Fruit fly (Drosophila melanogaster) whole organism, prepupa: ENCODE measurements around the gene shd.

Experiments
- Blimp-1 ChIP-seq: fragments of 200-800 bp; sonication (Bioruptor generic); optimal IDR thresholded peaks from 3 replicates; lab custom pipeline; 2017; ENCODE audit warnings: missing biosample characterization, missing genetic modification characterization, mild to moderate bottlenecking, moderate library complexity, missing genetic modification reagents
- CG10669 ChIP-seq: fragments of 200-800 bp; sonication (Bioruptor generic); optimal IDR thresholded peaks from 3 replicates; lab custom pipeline; 2018; ENCODE audit warnings: missing biosample characterization, mild to moderate bottlenecking, missing genetic modification characterization, moderate library complexity
- CG11294 ChIP-seq: fragments of 200-800 bp; sonication (Bioruptor generic); IDR thresholded peaks from 2 replicates; pipeline ENCODE4 v1.3.6; 2022; ENCODE audit warnings: missing biosample characterization, missing genetic modification characterization
- CG11762 ChIP-seq: fragments of 200-800 bp; sonication (Bioruptor generic); optimal IDR thresholded peaks from 3 replicates; lab custom pipeline; 2016; ENCODE audit warnings: missing biosample characterization, missing genetic modification characterization; ENCODE audit not compliant: insufficient read depth
- CG1621 ChIP-seq: fragments of 200-800 bp; sonication (Bioruptor generic); optimal IDR thresholded peaks from 3 replicates; lab custom pipeline; 2018; ENCODE audit warnings: missing biosample characterization, mild to moderate bottlenecking, missing genetic modification characterization
- CG16779 ChIP-seq: fragments of 200-800 bp; sonication (Bioruptor generic); optimal IDR thresholded peaks from 3 replicates; lab custom pipeline; 2017; ENCODE audit warnings: missing biosample characterization, mild to moderate bottlenecking, missing genetic modification characterization
- CG3032 ChIP-seq: fragments of 200-800 bp; optimal IDR thresholded peaks from 2 replicates; lab custom pipeline; 2019; ENCODE audit warnings: missing biosample characterization, mild to moderate bottlenecking, missing genetic modification characterization, moderate library complexity
- CG31627 ChIP-seq: fragments of 200-800 bp; sonication (Bioruptor generic); optimal IDR thresholded peaks from 3 replicates; lab custom pipeline; 2016; ENCODE audit warnings: missing biosample characterization, missing genetic modification characterization
- CG32006 ChIP-seq: fragments of 200-800 bp; sonication (Bioruptor generic); optimal IDR thresholded peaks from 3 replicates; lab custom pipeline; 2017; ENCODE audit warnings: missing biosample characterization, mild to moderate bottlenecking, missing genetic modification characterization
- CG34406 ChIP-seq: fragments of 200-800 bp; sonication (Bioruptor generic); optimal IDR thresholded peaks from 3 replicates; lab custom pipeline; 2016; ENCODE audit warnings: missing biosample characterization, missing genetic modification characterization
- CG6163 ChIP-seq: fragments of 200-800 bp; sonication (Bioruptor generic); IDR thresholded peaks from 3 replicates; pipeline ENCODE4 v1.3.6; 2022; ENCODE audit warnings: missing biosample characterization, missing genetic modification characterization
- CG6808 ChIP-seq: fragments of 200-800 bp; sonication (Bioruptor generic); optimal IDR thresholded peaks from 3 replicates; lab custom pipeline; 2017; ENCODE audit warnings: missing biosample characterization, missing genetic modification characterization, mild to moderate bottlenecking, moderate library complexity, missing genetic modification reagents
- CG6854 ChIP-seq: fragments of 200-800 bp; sonication (Bioruptor generic); optimal IDR thresholded peaks from 2 replicates; lab custom pipeline; 2017; ENCODE audit warnings: missing biosample characterization, mild to moderate bottlenecking, missing genetic modification characterization
- CG7368 ChIP-seq: fragments of 200-800 bp; sonication (Bioruptor generic); optimal IDR thresholded peaks from 3 replicates; lab custom pipeline; 2016; ENCODE audit warnings: missing biosample characterization, missing genetic modification characterization
- CG8632 ChIP-seq: fragments of 200-800 bp; sonication (Bioruptor generic); optimal IDR thresholded peaks from 3 replicates; lab custom pipeline; 2016; ENCODE audit warnings: missing biosample characterization, missing genetic modification characterization
- CG9139 ChIP-seq: fragments of 200-800 bp; sonication (Bioruptor generic); optimal IDR thresholded peaks from 3 replicates; lab custom pipeline; 2017; ENCODE audit warnings: missing biosample characterization, mild to moderate bottlenecking, missing genetic modification characterization
- Eip75B ChIP-seq: fragments of 200-800 bp; sonication (Bioruptor generic); optimal IDR thresholded peaks from 3 replicates; lab custom pipeline; 2016; ENCODE audit warnings: missing biosample characterization, missing genetic modification characterization
- Eip78C ChIP-seq: fragments of 200-800 bp; sonication (Bioruptor generic); peaks from one replicate; lab custom pipeline; 2016; ENCODE audit warnings: missing biosample characterization, missing genetic modification characterization
- Eip93F ChIP-seq: fragments of 200-800 bp; sonication (Bioruptor generic); optimal IDR thresholded peaks from 2 replicates; lab custom pipeline; 2016; ENCODE audit warnings: missing biosample characterization, mild to moderate bottlenecking, missing genetic modification characterization
- Ets21C ChIP-seq: fragments of 200-800 bp; sonication (Bioruptor generic); optimal IDR thresholded peaks from 3 replicates; lab custom pipeline; 2016; ENCODE audit warnings: missing biosample characterization, missing genetic modification characterization
- Ets96B ChIP-seq: fragments of 200-800 bp; optimal IDR thresholded peaks from 2 replicates; lab custom pipeline; 2019; ENCODE audit warnings: missing biosample characterization, mild to moderate bottlenecking, missing genetic modification characterization, moderate library complexity
- Gug ChIP-seq: fragments of 200-800 bp; sonication (Bioruptor generic); IDR thresholded peaks from 2 replicates; pipeline ENCODE4 v1.3.6; 2022; ENCODE audit warnings: missing biosample characterization, missing genetic modification characterization
- Hr38 ChIP-seq: sonication (Bioruptor generic); optimal IDR thresholded peaks from 2 replicates; lab custom pipeline; 2016; ENCODE audit warnings: missing biosample characterization, missing genetic modification characterization
- Hr4 ChIP-seq: fragments of 200-800 bp; sonication (Bioruptor generic); optimal IDR thresholded peaks from 3 replicates; lab custom pipeline; 2016; ENCODE audit warnings: missing biosample characterization, missing genetic modification characterization
- Met ChIP-seq: fragments of 200-800 bp; sonication (Bioruptor generic); optimal IDR thresholded peaks from 3 replicates; lab custom pipeline; 2016; ENCODE audit warnings: missing biosample characterization, missing genetic modification characterization
- OdsH ChIP-seq: fragments of 200-800 bp; sonication (Bioruptor generic); optimal IDR thresholded peaks from 3 replicates; lab custom pipeline; 2016; ENCODE audit warnings: missing biosample characterization, missing genetic modification characterization
- Smox ChIP-seq: fragments of 200-800 bp; sonication (Bioruptor generic); optimal IDR thresholded peaks from 3 replicates; lab custom pipeline; 2016; ENCODE audit warnings: missing biosample characterization, missing genetic modification characterization
- Sox102F ChIP-seq: fragments of 200-800 bp; sonication (Bioruptor generic); optimal IDR thresholded peaks from 2 replicates; lab custom pipeline; 2016; ENCODE audit warnings: missing biosample characterization, mild to moderate bottlenecking, missing genetic modification characterization
- Sox15 ChIP-seq: fragments of 200-800 bp; sonication (Bioruptor generic); optimal IDR thresholded peaks from 3 replicates; lab custom pipeline; 2016; ENCODE audit warnings: missing biosample characterization, missing genetic modification characterization
- achi ChIP-seq: fragments of 200-800 bp; sonication (Bioruptor generic); optimal IDR thresholded peaks from 3 replicates; lab custom pipeline; 2016; ENCODE audit warnings: missing biosample characterization, missing genetic modification characterization
- acj6 ChIP-seq: fragments of 200-800 bp; sonication (Bioruptor generic); optimal IDR thresholded peaks from 3 replicates; lab custom pipeline; 2016; ENCODE audit warnings: missing biosample characterization, missing genetic modification characterization
- cyc ChIP-seq: fragments of 200-800 bp; sonication (Bioruptor generic); optimal IDR thresholded peaks from 3 replicates; lab custom pipeline; 2016; ENCODE audit warnings: missing biosample characterization, missing genetic modification characterization
- dsx ChIP-seq: fragments of 200-800 bp; optimal IDR thresholded peaks from 3 replicates; lab custom pipeline; 2019; ENCODE audit warnings: missing biosample characterization, mild to moderate bottlenecking, missing genetic modification characterization, moderate library complexity; ENCODE audit not compliant: poor library complexity, severe bottlenecking
- eg ChIP-seq: fragments of 200-800 bp; sonication (Bioruptor generic); IDR thresholded peaks from 3 replicates; pipeline ENCODE4 v1.3.6; 2022; ENCODE audit warnings: missing biosample characterization, missing genetic modification characterization
- fd59A ChIP-seq: fragments of 200-800 bp; sonication (Bioruptor generic); optimal IDR thresholded peaks from 2 replicates; lab custom pipeline; 2017; ENCODE audit warnings: missing biosample characterization, mild to moderate bottlenecking, missing genetic modification characterization, missing genetic modification reagents
- fd85E ChIP-seq: fragments of 200-800 bp; sonication (Bioruptor generic); optimal IDR thresholded peaks from 3 replicates; lab custom pipeline; 2016; ENCODE audit warnings: missing biosample characterization, missing genetic modification characterization
- fkh ChIP-seq: fragments of 200-800 bp; sonication (Bioruptor generic); optimal IDR thresholded peaks from 3 replicates; lab custom pipeline; 2017; ENCODE audit warnings: missing biosample characterization, mild to moderate bottlenecking, missing genetic modification characterization, moderate library complexity
- lz ChIP-seq: fragments of 200-800 bp; sonication (Bioruptor generic); optimal IDR thresholded peaks from 3 replicates; lab custom pipeline; 2016; ENCODE audit warnings: missing biosample characterization, missing genetic modification characterization
- net ChIP-seq: fragments of 200-800 bp; sonication (Bioruptor generic); optimal IDR thresholded peaks from 3 replicates; lab custom pipeline; 2016; ENCODE audit warnings: missing biosample characterization, missing genetic modification characterization
- pdm3 ChIP-seq: fragments of 200-800 bp; sonication (Bioruptor generic); optimal IDR thresholded peaks from 3 replicates; lab custom pipeline; 2016; ENCODE audit warnings: missing biosample characterization, missing genetic modification characterization
- svp ChIP-seq: fragments of 200-800 bp; sonication (Bioruptor generic); peaks from one replicate; lab custom pipeline; 2016; ENCODE audit warnings: missing biosample characterization, missing genetic modification characterization
- vri ChIP-seq: fragments of 200-800 bp; sonication (Bioruptor generic); optimal IDR thresholded peaks from 3 replicates; lab custom pipeline; 2016; ENCODE audit warnings: missing biosample characterization, mild to moderate bottlenecking, missing genetic modification characterization

The shd gene

dm6 chr3L:14655681-14656080, 41.4 kb downstream of the shd start:
- TF ChIP-seq CG3032 (tag; lab: Kevin White, UChicago), result no peak

dm6 chr3L:14657485-14658054, 43.3 kb downstream of the shd start:
- TF ChIP-seq Ets21C (no peak), fkh (GFP tag; lab: Kevin White, UChicago) (peak; percentile 69), Smox (GFP tag; lab: Kevin White, UChicago) (no peak), CG11294 (no peak), CG11762 (no peak)

- TF ChIP-seq CG7368 (GFP tag; lab: Kevin White, UChicago) (no peak), pdm3 (GFP tag; lab: Kevin White, UChicago) (peak; percentile 13), Blimp-1 (GFP tag; lab: Kevin White, UChicago) (peak; percentile 10), Hr4 (GFP tag; lab: Kevin White, UChicago) (peak; percentile 34), CG32006 (GFP tag; lab: Kevin White, UChicago) (peak; percentile 31), Sox102F (GFP tag; lab: Kevin White, UChicago) (no peak)
Measured at dm6 chr3L:14659954-14660907, 46.0 kb downstream of the shd start.

dm6 chr3L:14661567-14662258, 47.5 kb downstream of the shd start:
- TF ChIP-seq CG6808 (GFP tag; lab: Kevin White, UChicago) (no peak), Met (GFP tag; lab: Kevin White, UChicago) (peak; percentile 48), dsx (GFP tag; lab: Kevin White, UChicago) (no peak), Eip78C (GFP tag; lab: Kevin White, UChicago) (peak; percentile 73), Ets96B (tag; lab: Kevin White, UChicago) (no peak), Eip93F (GFP tag; lab: Kevin White, UChicago) (no peak), net (GFP tag; lab: Kevin White, UChicago) (no peak), CG1621 (tag; lab: Kevin White, UChicago) (no peak), CG9139 (GFP tag; lab: Kevin White, UChicago) (no peak), eg (GFP tag; lab: Robert Waterston, UW) (0 out of 3 replicates have a peak, but pooled peaks have one; percentile 22), achi (GFP tag; lab: Kevin White, UChicago) (peak; percentile 44), svp (GFP tag; lab: Kevin White, UChicago) (peak; percentile 65), CG8632 (no peak), CG34406 (GFP tag; lab: Kevin White, UChicago) (peak; percentile 13), Hr38 (GFP tag; lab: Kevin White, UChicago) (no peak), CG11762 (no peak), lz (peak; percentile 50), cyc (GFP tag; lab: Kevin White, UChicago) (peak; percentile 3), fd59A (GFP tag; lab: Kevin White, UChicago) (no peak), Eip75B (GFP tag; lab: Kevin White, UChicago) (peak; percentile 29), Blimp-1 (GFP tag; lab: Kevin White, UChicago) (no peak), CG16779 (tag; lab: Kevin White, UChicago) (no peak), fkh (GFP tag; lab: Kevin White, UChicago) (no peak), CG6854 (GFP tag; lab: Kevin White, UChicago) (no peak), vri (GFP tag; lab: Kevin White, UChicago) (no peak), Sox15 (GFP tag; lab: Kevin White, UChicago) (no peak), acj6 (GFP tag; lab: Kevin White, UChicago) (peak; percentile 23), OdsH (GFP tag; lab: Kevin White, UChicago) (peak; percentile 45), CG31627 (peak; percentile 21), CG7368 (GFP tag; lab: Kevin White, UChicago) (no peak), CG6163 (GFP tag; lab: Robert Waterston, UW) (peak; percentile 57; the same call in 2 of the 3 replicates), fd85E (GFP tag; lab: Kevin White, UChicago) (no peak), Smox (GFP tag; lab: Kevin White, UChicago) (peak; percentile 33), Gug (GFP tag; lab: Robert Waterston, UW) (no peak), CG10669 (GFP tag; lab: Kevin White, UChicago) (peak; percentile 10)
